Worm (Caenorhabditis elegans) whole organism, early embryonic: ENCODE data around the gene lap-2.
A peak's percentile ranks its signal among the peaks of the same experiment; 100 is the strongest.

ENCODE experiments used
- B0310.2 ChIP-seq: sonication (generic microtip); optimal IDR thresholded peaks from 2 replicates; lab custom pipeline; 2016; ENCODE audit warnings: mild to moderate bottlenecking, missing genetic modification characterization, missing compliant biosample characterization
- F13C5.2 ChIP-seq: sonication (generic microtip); optimal IDR thresholded peaks from 2 replicates; lab custom pipeline; 2017; ENCODE audit warnings: mild to moderate bottlenecking, missing genetic modification characterization, inconsistent platforms, missing compliant biosample characterization
- aly-1 ChIP-seq: sonication (generic microtip); optimal IDR thresholded peaks from 2 replicates; lab custom pipeline; 2016; ENCODE audit warnings: missing genetic modification characterization, missing compliant biosample characterization
- ama-1 ChIP-seq: fragments of 150-350 bp; optimal IDR thresholded peaks from 2 replicates; lab custom pipeline; 2014
- ceh-13 ChIP-seq: fragments of 200-800 bp; sonication (Bioruptor generic); optimal IDR thresholded peaks from 2 replicates; lab custom pipeline; 2018; ENCODE audit warnings: mild to moderate bottlenecking, missing genetic modification characterization, missing compliant biosample characterization
- ceh-36 ChIP-seq: sonication (generic microtip); optimal IDR thresholded peaks from 2 replicates; lab custom pipeline; 2016; ENCODE audit warnings: missing genetic modification characterization, inconsistent platforms, missing compliant biosample characterization
- ets-7 ChIP-seq: sonication (generic microtip); optimal IDR thresholded peaks from 2 replicates; lab custom pipeline; 2016; ENCODE audit warnings: missing genotype, missing genetic modification characterization, missing compliant biosample characterization
- flt-1 ChIP-seq: fragments of 200-800 bp; sonication (Bioruptor generic); IDR thresholded peaks from 2 replicates; pipeline ENCODE4 v1.3.6; 2022; ENCODE audit warnings: missing genetic modification characterization, missing compliant biosample characterization
- hmbx-1 ChIP-seq: sonication (generic microtip); optimal IDR thresholded peaks from 2 replicates; lab custom pipeline; 2016; ENCODE audit warnings: mild to moderate bottlenecking, missing genetic modification characterization, missing compliant biosample characterization
- hmg-4 ChIP-seq: fragments of 200-800 bp; sonication (Bioruptor generic); optimal IDR thresholded peaks from 2 replicates; lab custom pipeline; 2018; ENCODE audit warnings: mild to moderate bottlenecking, missing genetic modification characterization, missing compliant biosample characterization
- hnd-1 ChIP-seq: sonication (generic microtip); optimal IDR thresholded peaks from 2 replicates; lab custom pipeline; 2016; ENCODE audit warnings: missing genetic modification characterization, missing compliant biosample characterization
- pes-1 ChIP-seq: fragments of 200-800 bp; sonication (Bioruptor generic); IDR thresholded peaks from 2 replicates; pipeline ENCODE4 v1.3.6; 2022; ENCODE audit warnings: missing genetic modification reagents, missing genetic modification characterization, missing compliant biosample characterization
- scrt-1 ChIP-seq: fragments of 200-800 bp; sonication (Bioruptor generic); IDR thresholded peaks from 2 replicates; pipeline ENCODE4 v1.3.6; 2022; ENCODE audit warnings: missing genetic modification characterization, missing compliant biosample characterization
- sea-1 ChIP-seq: fragments of 200-800 bp; sonication (Bioruptor generic); conservative IDR thresholded peaks from 2 replicates; pipeline ENCODE4 v1.3.6; 2022; ENCODE audit warnings: missing genetic modification characterization, missing compliant biosample characterization
- tbx-11 ChIP-seq: fragments of 200-800 bp; sonication (Bioruptor generic); IDR thresholded peaks from 2 replicates; pipeline ENCODE4 v1.3.6; 2022; ENCODE audit warnings: missing genetic modification characterization, missing compliant biosample characterization
- tbx-37 ChIP-seq: fragments of 200-800 bp; sonication (Bioruptor generic); conservative IDR thresholded peaks from 2 replicates; pipeline ENCODE4 v1.3.6; 2022; ENCODE audit warnings: missing genetic modification reagents, missing genetic modification characterization, missing compliant biosample characterization
- tra-4 ChIP-seq: sonication (generic microtip); optimal IDR thresholded peaks from 2 replicates; lab custom pipeline; 2017; ENCODE audit warnings: missing genetic modification characterization, missing compliant biosample characterization

Gene lap-2

DNA sequence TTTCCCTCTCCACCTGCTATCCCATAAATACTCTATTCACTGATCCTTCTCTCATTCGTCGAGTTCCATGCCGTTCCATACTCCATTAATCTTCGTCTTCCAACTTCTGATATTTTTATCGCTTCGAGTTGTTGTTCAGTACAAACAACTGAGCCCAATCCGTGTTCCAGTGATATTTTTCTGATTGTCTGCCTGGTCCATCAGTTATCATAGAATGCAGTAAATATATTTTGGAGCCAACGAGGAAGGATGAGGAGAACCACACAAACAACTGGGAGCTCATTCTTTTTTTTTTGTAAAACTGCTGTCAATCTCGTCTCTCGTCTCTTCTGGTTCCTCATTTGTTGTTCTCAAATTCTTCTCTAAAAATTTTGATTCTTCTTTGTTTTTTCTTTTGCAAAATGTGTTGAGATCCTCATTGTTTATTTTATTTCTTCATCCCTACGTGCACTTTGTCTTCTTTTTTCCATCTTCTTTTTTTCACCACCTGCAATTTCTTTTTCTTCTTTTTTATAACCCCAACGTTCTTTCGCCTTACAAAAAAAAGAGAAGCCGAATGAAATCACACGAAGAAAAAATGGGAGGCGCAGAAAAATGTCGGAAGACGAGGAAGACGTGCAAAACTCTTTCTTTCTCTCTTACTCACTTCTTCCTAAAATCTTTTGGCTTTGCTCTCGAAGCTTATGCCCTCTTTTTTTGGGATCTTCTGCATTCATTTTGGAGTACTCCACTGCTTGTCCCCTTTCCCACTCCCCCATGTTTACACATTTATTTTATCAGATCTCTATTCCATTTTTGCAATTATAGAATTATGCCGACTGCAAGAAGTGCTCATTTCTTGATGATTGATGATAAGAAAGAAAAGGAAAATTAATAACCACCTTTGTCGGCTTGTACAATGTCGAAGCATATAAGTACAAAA is 40.5 kb downstream of the lap-2 start:
- TF ChIP-seq pes-1 (no peak), hmg-4 (GFP tag; lab: Kevin White, UChicago) (no peak), ceh-36 (tag; lab: Kevin White, UChicago) (no peak), hmbx-1 (tag; lab: Kevin White, UChicago) (no peak), B0310.2 (tag; lab: Kevin White, UChicago) (no peak), sea-1 (GFP tag; lab: Robert Waterston, UW) (no peak), aly-1 (tag; lab: Kevin White, UChicago) (no peak), ceh-13 (GFP tag; lab: Kevin White, UChicago) (no peak), ets-7 (no peak), hnd-1 (tag; lab: Kevin White, UChicago) (no peak), tra-4 (no peak), scrt-1 (GFP tag; lab: Robert Waterston, UW) (no peak), tbx-37 (GFP tag; lab: Robert Waterston, UW) (no peak)

DNA sequence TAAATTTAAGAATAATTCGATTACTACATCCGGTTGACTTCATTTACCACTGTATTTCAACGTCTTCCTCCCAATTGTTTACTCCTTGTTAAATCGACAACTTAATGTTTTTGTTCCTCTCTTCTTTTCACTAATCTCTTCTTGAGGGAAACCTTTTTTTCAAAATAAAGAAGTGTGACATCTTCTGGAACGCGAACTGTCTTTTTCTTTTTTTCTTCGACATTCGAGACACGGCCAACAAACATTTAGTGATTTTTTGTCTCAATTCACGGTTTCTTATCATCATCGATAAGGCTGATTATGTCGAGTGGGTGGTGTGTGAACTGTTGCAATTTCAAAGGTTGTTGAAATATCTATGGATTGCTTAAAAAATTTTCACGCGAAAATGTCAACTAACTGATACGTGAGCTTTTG is 41.7 kb downstream of the lap-2 start:
- TF ChIP-seq tbx-11 (GFP tag; lab: Robert Waterston, UW) (no peak), sea-1 (GFP tag; lab: Robert Waterston, UW) (no peak), flt-1 (GFP tag; lab: Robert Waterston, UW) (no peak), tra-4 (no peak), ama-1 (lab: Kevin White, UChicago) (no peak), F13C5.2 (tag; lab: Kevin White, UChicago) (no peak), ceh-36 (tag; lab: Kevin White, UChicago) (no peak), aly-1 (tag; lab: Kevin White, UChicago) (no peak), B0310.2 (tag; lab: Kevin White, UChicago) (no peak), pes-1 (no peak)

DNA sequence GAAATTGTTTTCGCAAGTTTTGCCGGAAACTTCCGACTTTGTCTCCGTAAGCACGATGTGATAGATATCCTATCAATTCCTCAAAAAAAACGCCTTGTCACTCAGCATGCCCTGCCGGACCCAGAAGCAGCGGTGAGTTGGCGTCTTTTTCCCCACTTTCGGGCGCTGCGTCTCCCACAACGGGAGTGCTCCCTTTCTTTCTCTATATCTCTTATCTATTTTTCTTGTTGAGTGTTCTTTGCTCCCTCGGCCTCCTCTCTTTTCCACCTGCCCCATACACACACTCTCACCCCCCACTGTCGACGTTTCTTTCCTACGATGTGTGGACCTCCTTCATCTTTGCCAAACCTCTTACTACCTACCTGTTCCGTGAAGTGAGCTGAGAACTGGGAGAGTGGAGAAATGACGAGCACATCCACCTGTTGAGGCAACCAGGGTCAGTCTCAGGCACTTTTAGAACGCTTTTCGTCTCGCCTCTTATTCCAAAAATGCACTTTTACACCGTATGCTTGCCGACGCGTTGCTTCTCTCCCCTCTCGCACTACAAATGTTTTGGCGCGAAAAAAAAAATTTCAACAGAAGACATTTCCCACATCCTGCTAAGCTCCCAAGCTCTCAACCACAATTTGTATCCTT is 42.5 kb downstream of the lap-2 start:
- TF ChIP-seq ama-1 (lab: Kevin White, UChicago): no peak
- no peak for TF ChIP-seq aly-1 (tag; lab: Kevin White, UChicago)
- TF ChIP-seq hmg-4 (GFP tag; lab: Kevin White, UChicago): peak; percentile 23

- TF ChIP-seq tbx-37 (GFP tag; lab: Robert Waterston, UW) (no peak), ceh-13 (GFP tag; lab: Kevin White, UChicago) (no peak), pes-1 (no peak), tbx-11 (GFP tag; lab: Robert Waterston, UW) (no peak), B0310.2 (tag; lab: Kevin White, UChicago) (no peak), ets-7 (no peak), hmg-4 (GFP tag; lab: Kevin White, UChicago) (no peak), hmbx-1 (tag; lab: Kevin White, UChicago) (no peak), tra-4 (no peak), ama-1 (lab: Kevin White, UChicago) (no peak), sea-1 (GFP tag; lab: Robert Waterston, UW) (no peak), flt-1 (GFP tag; lab: Robert Waterston, UW) (no peak)
Measured at ce11 chrV:13088485-13088884, 45.0 kb downstream of the lap-2 start.

- TF ChIP-seq tbx-37 (GFP tag; lab: Robert Waterston, UW) (no peak), ets-7 (no peak), ceh-36 (tag; lab: Kevin White, UChicago) (no peak), hnd-1 (tag; lab: Kevin White, UChicago) (no peak), tra-4 (no peak)
Measured at ce11 chrV:13090130-13090770, 46.7 kb downstream of the lap-2 start, which contains the start of gene C34B4.4. Gene C34B4.4 (plus strand): TSS chrV:13090405.

ce11 chrV:13092349-13092748 is 48.8 kb downstream of the lap-2 start, which contains the start of gene lurp-4:
Gene lurp-4 (plus strand): TSS chrV:13092649.
- TF ChIP-seq tbx-37 (GFP tag; lab: Robert Waterston, UW): no peak
- no peak for TF ChIP-seq F13C5.2 (tag; lab: Kevin White, UChicago)
- no peak for TF ChIP-seq B0310.2 (tag; lab: Kevin White, UChicago)
- TF ChIP-seq ama-1 (lab: Kevin White, UChicago): no peak
- TF ChIP-seq ets-7: no peak
- TF ChIP-seq ceh-36 (tag; lab: Kevin White, UChicago): no peak
- no peak for TF ChIP-seq sea-1 (GFP tag; lab: Robert Waterston, UW)
- no peak for TF ChIP-seq pes-1
- no peak for TF ChIP-seq tbx-11 (GFP tag; lab: Robert Waterston, UW)
- TF ChIP-seq hmg-4 (GFP tag; lab: Kevin White, UChicago): no peak
- TF ChIP-seq hmbx-1 (tag; lab: Kevin White, UChicago): no peak

DNA sequence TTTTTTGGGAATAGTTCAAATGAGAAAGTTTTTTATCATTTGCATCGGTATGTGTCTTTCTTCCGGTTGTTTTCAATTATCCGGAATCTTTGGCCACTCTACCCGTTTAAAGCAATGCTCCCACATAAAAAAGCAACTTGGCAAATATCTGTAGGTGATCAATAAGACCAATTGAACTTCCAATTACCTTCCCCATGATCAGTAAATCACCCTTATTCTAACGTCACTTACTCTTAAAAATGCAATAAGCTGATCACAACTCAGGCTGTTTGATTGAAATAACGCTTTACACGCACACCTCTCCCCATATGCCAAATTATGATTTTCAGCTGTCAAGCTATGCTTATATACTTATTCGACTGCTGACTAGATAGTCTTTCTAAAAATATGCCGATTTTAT is 52.1 kb downstream of the lap-2 start, which contains the start of gene C34B4.5:
C34B4.5 (plus strand) TSS at position 301 of the 400 bp plus-strand sequence.
- TF ChIP-seq aly-1 (tag; lab: Kevin White, UChicago) (no peak), hmbx-1 (tag; lab: Kevin White, UChicago) (no peak), F13C5.2 (tag; lab: Kevin White, UChicago) (no peak), sea-1 (GFP tag; lab: Robert Waterston, UW) (no peak), hmg-4 (GFP tag; lab: Kevin White, UChicago) (no peak), tbx-37 (GFP tag; lab: Robert Waterston, UW) (no peak), ama-1 (lab: Kevin White, UChicago) (no peak), ets-7 (no peak), tbx-11 (GFP tag; lab: Robert Waterston, UW) (no peak), ceh-13 (GFP tag; lab: Kevin White, UChicago) (no peak), scrt-1 (GFP tag; lab: Robert Waterston, UW) (no peak), B0310.2 (tag; lab: Kevin White, UChicago) (no peak), ceh-36 (tag; lab: Kevin White, UChicago) (no peak), pes-1 (no peak), flt-1 (GFP tag; lab: Robert Waterston, UW) (no peak), tra-4 (no peak), hnd-1 (tag; lab: Kevin White, UChicago) (no peak)
